Worm (Caenorhabditis elegans) whole organism, L1 larva: ENCODE measurements around the gene F15D4.2.

Source experiments
- C04F5.9 ChIP-seq: sonication (generic microtip); optimal IDR thresholded peaks from 2 replicates; lab custom pipeline; 2016; ENCODE audit warnings: missing genetic modification characterization, missing compliant biosample characterization
- Y116A8C.19 ChIP-seq: sonication (generic microtip); optimal IDR thresholded peaks from 2 replicates; lab custom pipeline; 2016; ENCODE audit warnings: missing compliant biosample characterization, missing genetic modification characterization, borderline replicate concordance
- aly-2 ChIP-seq: fragments of 150-350 bp; optimal IDR thresholded peaks from 2 replicates; lab custom pipeline; 2014; ENCODE audit warnings: missing biosample characterization, missing genetic modification characterization
- ama-1 ChIP-seq: fragments of 150-350 bp; optimal IDR thresholded peaks from 2 replicates; lab custom pipeline; 2014
- ceh-8 ChIP-seq: fragments of 200-800 bp; sonication (Bioruptor generic); optimal IDR thresholded peaks from 2 replicates; lab custom pipeline; 2018; ENCODE audit warnings: mild to moderate bottlenecking, missing genetic modification characterization, moderate library complexity, missing compliant biosample characterization
- ceh-82 ChIP-seq, 3 experiments: fragments of 150-350 bp in 1 of 3; sonication (generic microtip) in 2 of 3; optimal IDR thresholded peaks; 2 replicates each; lab custom pipeline; 2014 to 2017; ENCODE audit warnings: missing biosample characterization in 3 of 3, missing genetic modification characterization in 3 of 3
- ceh-88 ChIP-seq: fragments of 200-800 bp; sonication (Bioruptor generic); IDR thresholded peaks from 2 replicates; pipeline ENCODE4 v1.3.6; 2022; ENCODE audit warnings: missing genetic modification characterization, missing compliant biosample characterization
- ceh-90 ChIP-seq: sonication (generic microtip); optimal IDR thresholded peaks from 2 replicates; lab custom pipeline; 2016; ENCODE audit warnings: missing genetic modification characterization, missing compliant biosample characterization
- dsc-1 ChIP-seq: sonication (generic microtip); optimal IDR thresholded peaks from 2 replicates; lab custom pipeline; 2016; ENCODE audit warnings: mild to moderate bottlenecking, missing genetic modification characterization, missing compliant biosample characterization
- egl-13 ChIP-seq: sonication (generic microtip); optimal IDR thresholded peaks from 2 replicates; lab custom pipeline; 2016; ENCODE audit warnings: missing genotype, missing genetic modification reagents, missing genetic modification characterization, missing compliant biosample characterization
- egl-27 ChIP-seq, 2 experiments: fragments of 150-350 bp in 1 of 2; sonication (generic microtip); optimal IDR thresholded peaks; 3 replicates each; lab custom pipeline; 2017 to 2018; ENCODE audit warnings: missing biosample characterization in 2 of 2, missing genetic modification characterization in 2 of 2, missing genetic modification reagents in 2 of 2
- ets-5 ChIP-seq: fragments of 200-800 bp; sonication (Bioruptor generic); IDR thresholded peaks from 2 replicates; pipeline ENCODE4 v1.3.6; 2022; ENCODE audit warnings: missing genetic modification characterization, missing compliant biosample characterization
- fkh-8 ChIP-seq: sonication (generic microtip); optimal IDR thresholded peaks from 2 replicates; lab custom pipeline; 2016; ENCODE audit warnings: mild to moderate bottlenecking, missing genetic modification characterization, missing compliant biosample characterization
- fos-1 ChIP-seq: fragments of 150-350 bp; optimal IDR thresholded peaks from 2 replicates; lab custom pipeline; 2014; ENCODE audit warnings: missing biosample characterization, missing genetic modification characterization
- grh-1 ChIP-seq: fragments of 200-800 bp; sonication (Bioruptor generic); IDR thresholded peaks from 2 replicates; pipeline ENCODE4 v1.3.6; 2022; ENCODE audit warnings: missing genetic modification reagents, missing genetic modification characterization, missing compliant biosample characterization
- hlh-4 ChIP-seq: sonication (generic microtip); optimal IDR thresholded peaks from 2 replicates; lab custom pipeline; 2016; ENCODE audit warnings: mild to moderate bottlenecking, missing genetic modification characterization, missing compliant biosample characterization
- irx-1 ChIP-seq: sonication (generic microtip); optimal IDR thresholded peaks from 2 replicates; lab custom pipeline; 2016; ENCODE audit warnings: missing genetic modification characterization, missing compliant biosample characterization
- isw-1 ChIP-seq: fragments of 200-800 bp; sonication (Bioruptor generic); IDR thresholded peaks from 2 replicates; pipeline ENCODE4 v1.3.6; 2022; ENCODE audit warnings: missing genetic modification characterization, missing compliant biosample characterization
- jun-1 ChIP-seq: fragments of 150-350 bp; optimal IDR thresholded peaks from 2 replicates; lab custom pipeline; 2014; ENCODE audit warnings: missing biosample characterization, missing genetic modification reagents, missing genetic modification characterization
- lin-13 ChIP-seq: fragments of 150-350 bp; optimal IDR thresholded peaks from 2 replicates; lab custom pipeline; 2014; ENCODE audit warnings: missing biosample characterization, missing genetic modification reagents, missing genetic modification characterization
- lin-14 ChIP-seq: fragments of 200-800 bp; sonication (Bioruptor generic); optimal IDR thresholded peaks from 2 replicates; lab custom pipeline; 2018; ENCODE audit warnings: mild to moderate bottlenecking, missing genetic modification characterization, moderate library complexity, missing compliant biosample characterization
- lin-15B ChIP-seq: fragments of 150-350 bp; sonication (generic microtip); optimal IDR thresholded peaks from 3 replicates; lab custom pipeline; 2014; ENCODE audit warnings: missing biosample characterization, missing genetic modification characterization
- lin-39 ChIP-seq: fragments of 150-350 bp; optimal IDR thresholded peaks from 2 replicates; lab custom pipeline; 2014; ENCODE audit warnings: missing biosample characterization, missing genetic modification reagents, missing genetic modification characterization
- lsy-2 ChIP-seq, 2 experiments: fragments of 150-350 bp; optimal IDR thresholded peaks; 2 replicates each; lab custom pipeline; 2014; ENCODE audit warnings: missing biosample characterization in 2 of 2, missing genetic modification characterization in 2 of 2
- mef-2 ChIP-seq: fragments of 150-350 bp; optimal IDR thresholded peaks from 2 replicates; lab custom pipeline; 2014; ENCODE audit warnings: missing biosample characterization, missing genetic modification characterization
- mep-1 ChIP-seq: fragments of 150-350 bp; optimal IDR thresholded peaks from 2 replicates; lab custom pipeline; 2014; ENCODE audit warnings: missing biosample characterization, missing genetic modification characterization
- nhr-11 ChIP-seq: fragments of 150-350 bp; optimal IDR thresholded peaks from 2 replicates; lab custom pipeline; 2014; ENCODE audit warnings: missing biosample characterization, missing genetic modification characterization
- nhr-20 ChIP-seq: sonication (generic microtip); optimal IDR thresholded peaks from 2 replicates; lab custom pipeline; 2016; ENCODE audit warnings: mild to moderate bottlenecking, missing genetic modification characterization, missing compliant biosample characterization
- nhr-237 ChIP-seq: fragments of 150-350 bp; optimal IDR thresholded peaks from 2 replicates; lab custom pipeline; 2014; ENCODE audit warnings: missing biosample characterization, missing genetic modification characterization
- nhr-47 ChIP-seq: sonication (generic microtip); optimal IDR thresholded peaks from 2 replicates; lab custom pipeline; 2016; ENCODE audit warnings: mild to moderate bottlenecking, missing genetic modification characterization, moderate library complexity, missing compliant biosample characterization
- nhr-71 ChIP-seq: sonication (generic microtip); optimal IDR thresholded peaks from 2 replicates; lab custom pipeline; 2016; ENCODE audit warnings: mild to moderate bottlenecking, missing genetic modification characterization, moderate library complexity, missing compliant biosample characterization
- nhr-76 ChIP-seq: sonication (generic microtip); optimal IDR thresholded peaks from 2 replicates; lab custom pipeline; 2017; ENCODE audit warnings: missing biosample characterization, missing genetic modification characterization
- nhr-77 ChIP-seq: fragments of 150-350 bp; optimal IDR thresholded peaks from 2 replicates; lab custom pipeline; 2014; ENCODE audit warnings: missing biosample characterization, missing genetic modification characterization
- nhr-84 ChIP-seq: sonication (generic microtip); optimal IDR thresholded peaks from 2 replicates; lab custom pipeline; 2017; ENCODE audit warnings: missing biosample characterization, missing genetic modification characterization
- nhr-85 ChIP-seq: sonication (generic microtip); peaks from one replicate; lab custom pipeline; 2016; ENCODE audit warnings: missing genetic modification characterization, inconsistent platforms, missing compliant biosample characterization
- nhr-90 ChIP-seq: sonication (generic microtip); optimal IDR thresholded peaks from 2 replicates; lab custom pipeline; 2016; ENCODE audit warnings: mild to moderate bottlenecking, missing genetic modification characterization, missing compliant biosample characterization; ENCODE audit not compliant: poor library complexity
- pax-3 ChIP-seq: fragments of 200-800 bp; sonication (Bioruptor generic); optimal IDR thresholded peaks from 2 replicates; lab custom pipeline; 2018; ENCODE audit warnings: mild to moderate bottlenecking, missing genetic modification characterization, moderate library complexity, missing compliant biosample characterization
- rnt-1 ChIP-seq: sonication (generic microtip); optimal IDR thresholded peaks from 2 replicates; lab custom pipeline; 2016; ENCODE audit warnings: mild to moderate bottlenecking, missing genetic modification characterization, moderate library complexity, missing compliant biosample characterization
- skn-1 ChIP-seq: fragments of 150-350 bp; optimal IDR thresholded peaks from 2 replicates; lab custom pipeline; 2014; ENCODE audit warnings: missing biosample characterization, missing genetic modification characterization
- snu-23 ChIP-seq: sonication (generic microtip); optimal IDR thresholded peaks from 2 replicates; lab custom pipeline; 2016; ENCODE audit warnings: missing genetic modification characterization, missing compliant biosample characterization
- sptf-1 ChIP-seq: fragments of 150-350 bp; optimal IDR thresholded peaks from 2 replicates; lab custom pipeline; 2014; ENCODE audit warnings: missing biosample characterization, missing genetic modification characterization
- sup-37 ChIP-seq: fragments of 200-800 bp; sonication (Bioruptor generic); optimal IDR thresholded peaks from 2 replicates; lab custom pipeline; 2018; ENCODE audit warnings: mild to moderate bottlenecking, missing genetic modification characterization, missing compliant biosample characterization
- swsn-7 ChIP-seq: sonication (generic microtip); optimal IDR thresholded peaks from 2 replicates; lab custom pipeline; 2016; ENCODE audit warnings: missing genetic modification characterization, missing compliant biosample characterization
- tbx-2 ChIP-seq: sonication (generic microtip); optimal IDR thresholded peaks from 2 replicates; lab custom pipeline; 2016; ENCODE audit warnings: missing genetic modification characterization, missing compliant biosample characterization
- tlp-1 ChIP-seq: fragments of 150-350 bp; optimal IDR thresholded peaks from 2 replicates; lab custom pipeline; 2014; ENCODE audit warnings: missing biosample characterization, missing genetic modification characterization
- unc-30 ChIP-seq: sonication (generic microtip); optimal IDR thresholded peaks from 2 replicates; lab custom pipeline; 2017; ENCODE audit warnings: missing biosample characterization, missing genetic modification characterization
- unc-62 ChIP-seq: fragments of 150-350 bp; optimal IDR thresholded peaks from 2 replicates; lab custom pipeline; 2014; ENCODE audit warnings: missing biosample characterization, missing genetic modification reagents, missing genetic modification characterization
- unc-86 ChIP-seq: sonication (generic microtip); optimal IDR thresholded peaks from 2 replicates; lab custom pipeline; 2016; ENCODE audit warnings: missing genetic modification characterization, missing compliant biosample characterization
- vab-15 ChIP-seq: sonication (generic microtip); optimal IDR thresholded peaks from 2 replicates; lab custom pipeline; 2017; ENCODE audit warnings: missing genotype, mild to moderate bottlenecking, missing genetic modification characterization, missing compliant biosample characterization
- xbp-1 ChIP-seq: sonication (generic microtip); optimal IDR thresholded peaks from 2 replicates; lab custom pipeline; 2016; ENCODE audit warnings: missing genetic modification characterization, missing compliant biosample characterization
- zip-4 ChIP-seq: fragments of 200-800 bp; sonication (Bioruptor generic); optimal IDR thresholded peaks from 2 replicates; lab custom pipeline; 2018; ENCODE audit warnings: mild to moderate bottlenecking, missing genetic modification characterization, moderate library complexity, missing compliant biosample characterization
- ztf-11 ChIP-seq, 2 experiments: sonication (generic microtip); optimal IDR thresholded peaks; 2 replicates each; lab custom pipeline; 2016 to 2017; ENCODE audit warnings: missing genetic modification characterization in 2 of 2, missing biosample characterization in 1 of 2, missing compliant biosample characterization in 1 of 2
- ztf-4 ChIP-seq: fragments of 150-350 bp; optimal IDR thresholded peaks from 2 replicates; lab custom pipeline; 2014; ENCODE audit warnings: missing biosample characterization, missing genetic modification characterization

Gene F15D4.2

DNA sequence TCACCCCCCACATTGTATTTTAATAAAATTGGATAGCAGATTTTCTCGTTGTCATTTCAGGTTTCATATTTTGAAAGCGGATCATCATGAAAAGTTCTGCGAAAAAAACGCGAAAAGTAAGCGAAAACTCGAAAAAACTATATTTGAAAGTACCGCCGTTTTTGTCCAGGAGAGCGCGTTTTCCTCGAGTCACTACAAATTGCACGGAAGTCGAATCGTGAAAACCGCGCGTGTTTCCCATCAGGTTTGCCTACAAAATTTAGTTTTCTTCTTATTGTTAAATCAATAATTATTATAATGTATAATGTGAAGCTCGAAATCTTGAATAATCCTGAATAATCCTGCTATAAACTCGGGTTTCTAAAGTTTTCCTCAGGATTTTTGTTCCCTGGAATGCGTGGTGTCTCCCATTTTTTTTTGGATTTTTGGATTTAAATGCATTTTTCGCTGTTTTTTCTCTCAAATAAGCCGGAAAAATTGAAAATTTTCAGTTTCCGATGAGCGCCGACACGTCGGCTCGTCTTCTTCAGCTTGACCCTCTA, 16.1 kb upstream of the F15D4.2 start, which contains the start of gene btf-1 (continued):
- TF ChIP-seq jun-1 (peak; percentile 61), sup-37 (peak; percentile 71), xbp-1 (tag; lab: Kevin White, UChicago) (peak; percentile 86), grh-1 (GFP tag; lab: Robert Waterston, UW) (peak; percentile 74), ztf-11 (tag; optimal IDR thresholded peaks at IDR 0.05; lab: Kevin White, UChicago) (peak in 1 of 2 experiments; percentile 85), tlp-1 (no peak), nhr-90 (peak; percentile 94), swsn-7 (tag; lab: Kevin White, UChicago) (peak; percentile 83), rnt-1 (tag; lab: Kevin White, UChicago) (peak; percentile 88), nhr-47 (peak; percentile 95), mep-1 (peak; percentile 84), ztf-4 (tag; lab: Kevin White, UChicago) (peak; percentile 13), lsy-2 (tag; optimal IDR thresholded peaks at IDR 0.05; lab: Kevin White, UChicago) (peak; percentile 74 to 84), nhr-11 (tag; lab: Kevin White, UChicago) (no peak), ceh-8 (GFP tag; lab: Kevin White, UChicago) (peak; percentile 84), Y116A8C.19 (tag; lab: Kevin White, UChicago) (peak; percentile 55), nhr-71 (tag; lab: Kevin White, UChicago) (peak; percentile 93), sptf-1 (tag; lab: Kevin White, UChicago) (no peak), mef-2 (tag; lab: Kevin White, UChicago) (no peak), nhr-85 (tag; lab: Kevin White, UChicago) (peak; percentile 97), dsc-1 (tag; lab: Kevin White, UChicago) (peak; percentile 86), ceh-88 (peak; percentile 86), nhr-84 (no peak), nhr-237 (tag; lab: Kevin White, UChicago) (peak; percentile 50), pax-3 (tag; lab: Kevin White, UChicago) (peak; percentile 97), tbx-2 (tag; lab: Kevin White, UChicago) (peak; percentile 90), unc-30 (no peak), fos-1 (tag; lab: Kevin White, UChicago) (peak; percentile 73), lin-39 (peak; percentile 60), isw-1 (peak; percentile 87), zip-4 (GFP tag; lab: Kevin White, UChicago) (peak; percentile 61), irx-1 (tag; lab: Kevin White, UChicago) (peak; percentile 87), egl-13 (tag; lab: Kevin White, UChicago) (peak; percentile 80), snu-23 (GFP tag; lab: Kevin White, UChicago) (peak; percentile 85), nhr-76 (tag; lab: Kevin White, UChicago) (no peak), egl-27 (tag; optimal IDR thresholded peaks at IDR 0.05; lab: Kevin White, UChicago) (peak in 1 of 2 experiments; percentile 12), fkh-8 (tag; lab: Kevin White, UChicago) (peak; percentile 94), lin-15B (tag; lab: Kevin White, UChicago) (peak; percentile 59), vab-15 (tag; lab: Kevin White, UChicago) (peak; percentile 48), aly-2 (tag; lab: Kevin White, UChicago) (peak; percentile 52), ceh-82 (tag; optimal IDR thresholded peaks at IDR 0.05; lab: Kevin White, UChicago) (peak; percentile 6 to 56 (median 32)), nhr-77 (tag; lab: Kevin White, UChicago) (peak; percentile 70), ceh-90 (tag; lab: Kevin White, UChicago) (peak; percentile 79), C04F5.9 (peak; percentile 82), lin-14 (GFP tag; lab: Kevin White, UChicago) (peak; percentile 88), ama-1 (lab: Kevin White, UChicago) (peak; percentile 86), lin-13 (peak; percentile 9), skn-1 (tag; lab: Kevin White, UChicago) (peak; percentile 28), ets-5 (GFP tag; lab: Robert Waterston, UW) (no peak), hlh-4 (tag; lab: Kevin White, UChicago) (peak; percentile 69), nhr-20 (tag; lab: Kevin White, UChicago) (peak; percentile 88), unc-86 (tag; lab: Kevin White, UChicago) (peak; percentile 82), unc-62 (no peak)
